Worm (Caenorhabditis elegans) whole organism, midembryonic: ENCODE data around the gene F13B6.2.

Experiments used
- cog-1 ChIP-seq: sonication (generic microtip); optimal IDR thresholded peaks from 2 replicates; lab custom pipeline; 2016; ENCODE audit warnings: missing genetic modification characterization, missing compliant biosample characterization
- flt-1 ChIP-seq: fragments of 200-800 bp; sonication (Bioruptor generic); IDR thresholded peaks from 2 replicates; pipeline ENCODE4 v1.3.6; 2022; ENCODE audit warnings: missing genetic modification characterization, missing compliant biosample characterization

ce11 chrIV:7507841-7508509 is 47.9 kb upstream of the F13B6.2 start, which contains the start of the genes vdac-1 and R05G6.5:
- TF ChIP-seq cog-1 (tag; lab: Kevin White, UChicago) (no peak), flt-1 (GFP tag; lab: Robert Waterston, UW) (0 out of 2 replicates have a peak, but pooled peaks have one; percentile 54)
